Worm (Caenorhabditis elegans) whole organism, young adult: ENCODE results near the gene lias-1.
A peak's percentile ranks its signal among the peaks of the same experiment; 100 is the strongest.

Source experiments
- B0019.2 ChIP-seq: fragments of 200-800 bp; sonication (Bioruptor generic); conservative IDR thresholded peaks from 2 replicates; pipeline ENCODE4 v1.3.6; 2022; ENCODE audit warnings: missing genetic modification reagents, missing genetic modification characterization, missing compliant biosample characterization
- C06A6.2 ChIP-seq: fragments of 200-800 bp; sonication (Bioruptor generic); conservative IDR thresholded peaks from 2 replicates; pipeline ENCODE4 v1.3.6; 2022; ENCODE audit warnings: missing genetic modification characterization, missing compliant biosample characterization
- C17E4.6 ChIP-seq: fragments of 200-800 bp; sonication (Bioruptor generic); IDR thresholded peaks from 2 replicates; pipeline ENCODE4 v1.3.6; 2022; ENCODE audit warnings: missing genetic modification reagents, missing genetic modification characterization, missing compliant biosample characterization
- D2030.7 ChIP-seq: fragments of 200-800 bp; sonication (Bioruptor generic); IDR thresholded peaks from 2 replicates; pipeline ENCODE4 v1.3.6; 2022; ENCODE audit warnings: missing genetic modification reagents, missing genetic modification characterization, missing compliant biosample characterization
- F33H1.4 ChIP-seq: fragments of 200-800 bp; sonication (Bioruptor generic); IDR thresholded peaks from 2 replicates; pipeline ENCODE4 v1.3.6; 2022; ENCODE audit warnings: missing genetic modification reagents, missing genetic modification characterization, missing compliant biosample characterization
- F37B4.10 ChIP-seq: fragments of 200-800 bp; sonication (Bioruptor generic); IDR thresholded peaks from 2 replicates; pipeline ENCODE4 v1.3.6; 2022; ENCODE audit warnings: missing genetic modification characterization, missing compliant biosample characterization
- F39B2.1 ChIP-seq: fragments of 200-800 bp; sonication (Bioruptor generic); IDR thresholded peaks from 2 replicates; pipeline ENCODE4 v1.3.6; 2022; ENCODE audit warnings: missing genetic modification reagents, missing genetic modification characterization, missing compliant biosample characterization
- F49E8.2 ChIP-seq: sonication (generic microtip); optimal IDR thresholded peaks from 3 replicates; lab custom pipeline; 2017; ENCODE audit warnings: missing genetic modification characterization, mild to moderate bottlenecking, missing compliant biosample characterization, antibody characterized with exemption, moderate library complexity; ENCODE audit not compliant: insufficient read depth
- Y56A3A.18 ChIP-seq: fragments of 200-800 bp; sonication (Bioruptor generic); IDR thresholded peaks from 2 replicates; pipeline ENCODE4 v1.3.6; 2022; ENCODE audit warnings: missing genetic modification reagents, missing genetic modification characterization, missing compliant biosample characterization
- Y79H2A.3 ChIP-seq: fragments of 200-800 bp; sonication (Bioruptor generic); conservative IDR thresholded peaks from 2 replicates; pipeline ENCODE4 v1.3.6; 2022; ENCODE audit warnings: missing genetic modification reagents, missing genetic modification characterization, missing compliant biosample characterization
- akir-1 ChIP-seq: fragments of 200-800 bp; sonication (Bioruptor generic); optimal IDR thresholded peaks from 2 replicates; lab custom pipeline; 2018; ENCODE audit warnings: mild to moderate bottlenecking, missing genetic modification characterization, moderate library complexity, missing compliant biosample characterization
- atf-7 ChIP-seq: sonication (generic microtip); optimal IDR thresholded peaks from 2 replicates; lab custom pipeline; 2017; ENCODE audit warnings: mild to moderate bottlenecking, missing genetic modification characterization, missing compliant biosample characterization
- attf-3 ChIP-seq: fragments of 200-800 bp; sonication (Bioruptor generic); conservative IDR thresholded peaks from 2 replicates; pipeline ENCODE4 v1.3.6; 2022; ENCODE audit warnings: missing genetic modification reagents, missing genetic modification characterization, missing compliant biosample characterization
- attf-6 ChIP-seq: fragments of 200-800 bp; sonication (Bioruptor generic); IDR thresholded peaks from 2 replicates; pipeline ENCODE4 v1.3.6; 2022; ENCODE audit warnings: missing genetic modification reagents, missing genetic modification characterization, missing compliant biosample characterization
- bed-1 ChIP-seq: fragments of 200-800 bp; sonication (Bioruptor generic); IDR thresholded peaks from 2 replicates; pipeline ENCODE4 v1.3.6; 2022; ENCODE audit warnings: missing genetic modification reagents, missing genetic modification characterization, missing compliant biosample characterization
- ccch-3 ChIP-seq: fragments of 200-800 bp; sonication (Bioruptor generic); optimal IDR thresholded peaks from 2 replicates; lab custom pipeline; 2018; ENCODE audit warnings: mild to moderate bottlenecking, missing genetic modification characterization, missing compliant biosample characterization
- ceh-100 ChIP-seq: fragments of 200-800 bp; sonication (Bioruptor generic); IDR thresholded peaks from 2 replicates; pipeline ENCODE4 v1.3.6; 2022; ENCODE audit warnings: missing genetic modification reagents, missing genetic modification characterization, missing compliant biosample characterization
- ceh-91 ChIP-seq: fragments of 200-800 bp; sonication (Bioruptor generic); IDR thresholded peaks from 2 replicates; pipeline ENCODE4 v1.3.6; 2022; ENCODE audit warnings: missing genetic modification reagents, missing genetic modification characterization, missing compliant biosample characterization
- die-1 ChIP-seq: sonication (generic microtip); optimal IDR thresholded peaks from 2 replicates; lab custom pipeline; 2016; ENCODE audit warnings: missing genotype, mild to moderate bottlenecking, missing genetic modification characterization, missing compliant biosample characterization
- dox-1 ChIP-seq: fragments of 200-800 bp; sonication (Bioruptor generic); IDR thresholded peaks from 2 replicates; pipeline ENCODE4 v1.3.6; 2022; ENCODE audit warnings: missing genetic modification reagents, missing genetic modification characterization, missing compliant biosample characterization
- dpl-1 ChIP-seq: fragments of 150-350 bp; optimal IDR thresholded peaks from 2 replicates; lab custom pipeline; 2014; ENCODE audit warnings: missing biosample characterization, missing genetic modification reagents, missing genetic modification characterization
- egl-18 ChIP-seq: fragments of 200-800 bp; sonication (Bioruptor generic); IDR thresholded peaks from 2 replicates; pipeline ENCODE4 v1.3.6; 2022; ENCODE audit warnings: missing genetic modification reagents, missing genetic modification characterization, missing compliant biosample characterization
- egl-44 ChIP-seq: fragments of 200-800 bp; sonication (Bioruptor generic); IDR thresholded peaks from 2 replicates; pipeline ENCODE4 v1.3.6; 2022; ENCODE audit warnings: missing genetic modification reagents, missing genetic modification characterization, missing compliant biosample characterization
- egrh-3 ChIP-seq: fragments of 200-800 bp; sonication (Bioruptor generic); IDR thresholded peaks from 2 replicates; pipeline ENCODE4 v1.3.6; 2022; ENCODE audit warnings: missing genetic modification reagents, missing genetic modification characterization, missing compliant biosample characterization
- ekl-4 ChIP-seq: fragments of 200-800 bp; sonication (Bioruptor generic); IDR thresholded peaks from 2 replicates; pipeline ENCODE4 v1.3.6; 2022; ENCODE audit warnings: missing genetic modification reagents, missing genetic modification characterization, missing compliant biosample characterization
- hlh-26 ChIP-seq: fragments of 200-800 bp; sonication (Bioruptor generic); conservative IDR thresholded peaks from 2 replicates; pipeline ENCODE4 v1.3.6; 2022; ENCODE audit warnings: missing genetic modification reagents, missing genetic modification characterization, missing compliant biosample characterization
- hmg-20 ChIP-seq: fragments of 200-800 bp; sonication (Bioruptor generic); IDR thresholded peaks from 2 replicates; pipeline ENCODE4 v1.3.6; 2022; ENCODE audit warnings: missing genetic modification reagents, missing genetic modification characterization, missing compliant biosample characterization
- lin-40 ChIP-seq: sonication (generic microtip); optimal IDR thresholded peaks from 2 replicates; lab custom pipeline; 2016; ENCODE audit warnings: missing genetic modification characterization, mild to moderate bottlenecking, missing compliant biosample characterization, missing genotype, missing genetic modification reagents
- lsl-1 ChIP-seq: fragments of 200-800 bp; sonication (Bioruptor generic); optimal IDR thresholded peaks from 2 replicates; lab custom pipeline; 2018; ENCODE audit warnings: mild to moderate bottlenecking, missing genetic modification characterization, moderate library complexity, missing compliant biosample characterization
- madf-10 ChIP-seq: sonication (generic microtip); optimal IDR thresholded peaks from 2 replicates; lab custom pipeline; 2016; ENCODE audit warnings: mild to moderate bottlenecking, missing genetic modification characterization, missing compliant biosample characterization
- mcd-1 ChIP-seq: fragments of 200-800 bp; sonication (Bioruptor generic); IDR thresholded peaks from 2 replicates; pipeline ENCODE4 v1.3.6; 2022; ENCODE audit warnings: missing genetic modification reagents, missing genetic modification characterization, missing compliant biosample characterization
- rec-8 ChIP-seq, 2 experiments: sonication (generic microtip); optimal IDR thresholded peaks; 2 replicates each; lab custom pipeline; 2016; ENCODE audit warnings: mild to moderate bottlenecking in 2 of 2, missing genetic modification characterization in 2 of 2, missing genetic modification reagents in 2 of 2, missing genotype in 2 of 2, missing biosample characterization in 1 of 2, missing compliant biosample characterization in 1 of 2, moderate library complexity in 1 of 2
- sdz-38 ChIP-seq: sonication (generic microtip); optimal IDR thresholded peaks from 2 replicates; lab custom pipeline; 2016; ENCODE audit warnings: missing genotype, missing genetic modification characterization, missing compliant biosample characterization
- sea-2 ChIP-seq: fragments of 200-800 bp; sonication (Bioruptor generic); IDR thresholded peaks from 2 replicates; pipeline ENCODE4 v1.3.6; 2022; ENCODE audit warnings: missing genetic modification characterization, missing compliant biosample characterization
- snpc-3.4 ChIP-seq: sonication (generic microtip); optimal IDR thresholded peaks from 2 replicates; lab custom pipeline; 2017; ENCODE audit warnings: missing genetic modification characterization, mild to moderate bottlenecking, missing compliant biosample characterization, antibody characterized with exemption, moderate library complexity, missing genotype, missing genetic modification reagents
- tbp1 ChIP-seq: fragments of 200-800 bp; sonication (Bioruptor generic); optimal IDR thresholded peaks from 2 replicates; lab custom pipeline; 2018; ENCODE audit warnings: mild to moderate bottlenecking, missing genetic modification characterization, missing compliant biosample characterization
- tbx-9 ChIP-seq: sonication (generic microtip); optimal IDR thresholded peaks from 2 replicates; lab custom pipeline; 2016; ENCODE audit warnings: borderline replicate concordance, missing genetic modification characterization, inconsistent platforms, missing compliant biosample characterization
- ztf-26 ChIP-seq: sonication (generic microtip); optimal IDR thresholded peaks from 2 replicates; lab custom pipeline; 2017; ENCODE audit warnings: missing genetic modification characterization, missing compliant biosample characterization
- ztf-3 ChIP-seq: fragments of 200-800 bp; sonication (Bioruptor generic); optimal IDR thresholded peaks from 2 replicates; lab custom pipeline; 2018; ENCODE audit warnings: mild to moderate bottlenecking, missing genetic modification characterization, missing compliant biosample characterization

lias-1 gene

DNA sequence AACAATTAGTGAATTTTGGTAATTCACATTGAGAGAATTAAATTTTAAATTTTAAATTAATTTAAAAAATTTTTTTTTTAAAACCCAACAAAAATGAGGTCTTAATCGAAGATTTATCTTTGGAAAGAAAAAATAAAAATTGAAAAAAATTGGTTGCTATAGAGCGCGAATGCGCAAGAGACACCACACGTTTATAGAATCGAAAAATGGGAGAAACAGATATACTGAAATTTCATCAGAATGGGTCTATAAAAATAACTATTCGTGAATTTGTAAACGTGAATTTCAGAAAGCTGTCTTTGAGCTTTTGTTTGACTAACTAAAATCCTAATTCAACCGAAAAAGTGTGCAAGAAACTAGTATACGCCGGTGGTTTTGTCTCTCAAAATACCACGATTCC, 35.5 kb upstream of the lias-1 start (continued):
- TF ChIP-seq ekl-4 (GFP tag; lab: Robert Waterston, UW) (no peak), akir-1 (GFP tag; lab: Kevin White, UChicago) (no peak), F37B4.10 (GFP tag; lab: Robert Waterston, UW) (no peak), lin-40 (tag; lab: Kevin White, UChicago) (peak; percentile 19), tbx-9 (tag; lab: Kevin White, UChicago) (no peak), Y56A3A.18 (GFP tag; lab: Robert Waterston, UW) (no peak), dox-1 (GFP tag; lab: Robert Waterston, UW) (0 out of 2 replicates have a peak, but pooled peaks have one; percentile 28), ceh-100 (GFP tag; lab: Robert Waterston, UW) (peak; percentile 97), mcd-1 (GFP tag; lab: Robert Waterston, UW) (peak; percentile 86), atf-7 (tag; lab: Kevin White, UChicago) (no peak), sdz-38 (tag; lab: Kevin White, UChicago) (no peak), egl-44 (no peak), sea-2 (GFP tag; lab: Robert Waterston, UW) (no peak), die-1 (tag; lab: Kevin White, UChicago) (no peak), tbp1 (peak; percentile 31), C06A6.2 (no peak), lsl-1 (GFP tag; lab: Kevin White, UChicago) (peak; percentile 52), B0019.2 (GFP tag; lab: Robert Waterston, UW) (0 out of 2 replicates have a peak, but pooled peaks have one; percentile 32), ztf-26 (tag; lab: Kevin White, UChicago) (peak; percentile 15), ceh-91 (GFP tag; lab: Robert Waterston, UW) (no peak), dpl-1 (GFP tag; lab: Kevin White, UChicago) (no peak), F33H1.4 (GFP tag; lab: Robert Waterston, UW) (peak; percentile 45; the same call in 1 of the 2 replicates), hlh-26 (GFP tag; lab: Robert Waterston, UW) (no peak), madf-10 (peak; percentile 17)

DNA sequence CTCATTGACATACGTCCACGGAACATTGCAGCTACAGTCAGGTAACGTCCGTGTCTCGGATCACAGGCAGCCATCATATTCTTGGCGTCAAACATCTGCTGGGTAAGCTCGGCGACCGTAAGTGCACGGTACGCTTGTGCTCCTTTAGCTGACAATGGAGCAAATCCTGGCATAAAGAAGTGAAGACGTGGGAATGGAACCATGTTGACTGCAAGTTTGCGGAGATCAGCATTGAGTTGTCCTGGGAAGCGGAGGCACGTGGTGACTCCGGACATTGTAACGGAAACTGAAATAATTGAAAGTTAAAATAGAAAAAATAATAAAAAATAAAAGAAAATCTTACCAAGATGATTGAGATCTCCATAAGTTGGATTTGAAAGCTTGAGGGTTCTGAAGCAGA, 34.6 kb upstream of the lias-1 start:
- TF ChIP-seq egrh-3 (GFP tag; lab: Robert Waterston, UW) = no peak
- no peak for TF ChIP-seq F39B2.1 (GFP tag; lab: Robert Waterston, UW)
- TF ChIP-seq attf-3 (GFP tag; lab: Robert Waterston, UW) = no peak
- TF ChIP-seq ztf-3 (GFP tag; lab: Kevin White, UChicago) = no peak
- no peak for TF ChIP-seq snpc-3.4
- no peak for TF ChIP-seq ccch-3
- no peak for TF ChIP-seq D2030.7 (GFP tag; lab: Robert Waterston, UW)
- TF ChIP-seq bed-1 (GFP tag; lab: Robert Waterston, UW) = no peak
- TF ChIP-seq lin-40 (tag; lab: Kevin White, UChicago) = no peak
- TF ChIP-seq hmg-20 (GFP tag; lab: Robert Waterston, UW) = no peak
- no peak for TF ChIP-seq madf-10
- no peak for TF ChIP-seq attf-6 (GFP tag; lab: Robert Waterston, UW)
- TF ChIP-seq F49E8.2 = no peak
- TF ChIP-seq Y79H2A.3 (GFP tag; lab: Robert Waterston, UW) = no peak

DNA sequence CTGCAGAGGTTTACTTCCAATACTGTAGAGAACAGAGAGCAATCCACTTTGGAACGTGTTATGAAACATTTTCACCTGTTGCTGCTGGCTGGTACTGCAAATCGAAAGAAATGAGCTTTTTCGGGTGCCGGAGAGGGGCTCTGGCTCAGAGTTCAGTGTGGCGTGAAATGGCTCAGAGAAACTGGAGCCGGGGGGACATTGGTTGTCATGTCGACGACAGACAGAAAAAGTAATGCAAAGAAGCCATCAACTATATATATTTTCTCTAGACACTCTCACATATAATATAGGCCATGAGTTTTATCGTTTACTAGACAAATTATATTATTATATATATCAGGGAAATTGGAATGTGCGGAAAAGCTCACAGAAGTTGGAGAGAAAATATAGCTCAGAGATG, 32.5 kb upstream of the lias-1 start, which contains the start of gene cfap-20:
Gene cfap-20, minus strand, starts transcription at position 101 of the 400 bp plus-strand sequence.
- TF ChIP-seq C17E4.6 (GFP tag; lab: Robert Waterston, UW) = no peak
- 0 out of 2 replicates have a peak, but pooled peaks have one; percentile 47 for TF ChIP-seq egl-18 (GFP tag; lab: Robert Waterston, UW)
- peak; percentile 29; the same call in 1 of the 2 replicates for TF ChIP-seq mcd-1 (GFP tag; lab: Robert Waterston, UW)
- TF ChIP-seq rec-8 (tag; optimal IDR thresholded peaks at IDR 0.05; lab: Kevin White, UChicago) = no peak
